Worm (Caenorhabditis elegans): ENCODE data around the gene Y54G2A.57.

ce11 chrIV:2966884-2967283 lies 2.9 kb upstream of the Y54G2A.57 start:
- TF ChIP-seq aly-1 (tag; optimal IDR thresholded peaks at IDR 0.05) (no peak), ama-1 (optimal IDR thresholded peaks at IDR 0.05) (no peak), F13C5.2 (tag; optimal IDR thresholded peaks at IDR 0.05) (no peak)

All from whole organism, early embryonic.